Fruit fly (Drosophila melanogaster): ENCODE data around the gene IP3K2.
A peak's percentile ranks its signal among the peaks of the same experiment; 100 is the strongest.

dm6 chrX:13319376-13319883 is 16.0 kb downstream of the IP3K2 start:
- TF ChIP-seq CG34367 (tag; optimal IDR thresholded peaks at IDR 0.05) = peak; percentile 90
- peak; percentile 70 for TF ChIP-seq CG4496 (GFP tag; IDR thresholded peaks at IDR 0.05)
- peak; percentile 91 for TF ChIP-seq D1 (tag; optimal IDR thresholded peaks at IDR 0.05)
